Worm (Caenorhabditis elegans): Measurements from ENCODE around the gene C55C3.8.

The C55C3.8 gene

DNA sequence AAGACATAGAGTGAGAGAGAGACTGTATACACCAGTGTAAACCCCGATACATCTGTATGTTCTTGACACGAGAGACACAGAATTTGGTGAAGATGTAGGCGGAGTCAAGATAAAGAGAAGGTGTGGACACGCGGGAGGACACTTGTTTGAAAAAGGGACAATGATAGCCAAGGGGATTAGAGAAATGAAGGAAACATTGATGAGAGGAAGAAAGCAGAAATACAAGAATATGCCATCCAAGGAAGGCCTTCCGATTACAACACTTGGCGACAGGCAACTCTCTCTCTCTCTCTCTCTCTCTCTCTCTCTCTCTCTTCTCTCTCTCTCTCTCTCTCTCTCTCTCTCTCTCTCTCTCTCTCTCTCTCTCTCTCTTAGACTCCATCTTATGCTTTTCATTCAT is 15.8 kb downstream of the C55C3.8 start:
- TF ChIP-seq unc-62 (GFP tag; optimal IDR thresholded peaks at IDR 0.05 in 1 of 2) (peak in 1 of 2 experiments; percentile 46), unc-62 (tag; optimal IDR thresholded peaks at IDR 0.05) (no peak), spr-3 (GFP tag; optimal IDR thresholded peaks at IDR 0.05) (no peak), nhr-25 (tag; optimal IDR thresholded peaks at IDR 0.05; ENCODE audit: borderline replicate concordance, insufficient read depth) (peak; percentile 64), ceh-32 (tag; optimal IDR thresholded peaks at IDR 0.05; ENCODE audit: poor library complexity) (no peak), madf-5 (GFP tag; IDR thresholded peaks at IDR 0.05) (no peak), Y105C5A.15 (GFP tag; IDR thresholded peaks at IDR 0.05) (no peak), nhr-11 (tag; optimal IDR thresholded peaks at IDR 0.05) (no peak), tag-97 (GFP tag; IDR thresholded peaks at IDR 0.05) (no peak), mxl-3 (GFP tag; optimal IDR thresholded peaks at IDR 0.05) (peak; percentile 82), F26F4.8 (GFP tag; conservative IDR thresholded peaks at IDR 0.05) (no peak), lin-29 (GFP tag; IDR thresholded peaks at IDR 0.05) (peak; percentile 41; the same call in 1 of the 2 replicates), daf-19 (GFP tag; conservative IDR thresholded peaks at IDR 0.05) (no peak), nhr-41 (GFP tag; IDR thresholded peaks at IDR 0.05) (no peak), mdl-1 (tag; optimal IDR thresholded peaks at IDR 0.05) (peak; percentile 3 to 8), zip-2 (tag; optimal IDR thresholded peaks at IDR 0.05) (no peak), nhr-111 (GFP tag; optimal IDR thresholded peaks at IDR 0.05) (no peak), dmd-6 (GFP tag; IDR thresholded peaks at IDR 0.05) (no peak), nhr-76 (tag; optimal IDR thresholded peaks at IDR 0.05) (no peak), nhr-48 (tag; optimal IDR thresholded peaks at IDR 0.05) (no peak), T26A8.4 (GFP tag; IDR thresholded peaks at IDR 0.05) (no peak), nhr-28 (tag; optimal IDR thresholded peaks at IDR 0.05) (no peak), nhr-42 (GFP tag; IDR thresholded peaks at IDR 0.05) (no peak)

DNA sequence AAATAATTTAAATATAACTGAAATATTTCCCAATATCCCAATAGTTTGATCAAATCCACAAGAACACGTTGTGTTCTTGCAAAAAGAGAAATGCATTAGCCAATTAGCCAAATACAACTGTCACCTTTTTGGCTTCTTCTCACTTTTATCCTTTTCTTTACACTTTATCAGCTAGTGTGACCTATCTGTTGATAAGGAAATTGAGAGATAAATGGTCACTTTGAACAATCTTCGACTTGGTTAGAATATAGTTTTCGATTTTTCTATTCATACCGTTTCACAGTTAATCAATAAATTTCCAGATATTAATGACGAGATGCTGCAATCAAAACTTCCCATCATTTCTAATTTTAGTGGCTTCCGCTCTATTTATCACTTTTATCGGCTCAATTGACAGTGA is 18.0 kb downstream of the C55C3.8 start, which contains the start of gene C55C3.1:
Gene C55C3.1, plus strand, starts transcription at position 301 of the 400 bp plus-strand sequence.
- no peak for TF ChIP-seq egl-27 (tag; optimal IDR thresholded peaks at IDR 0.05)
- no peak for TF ChIP-seq tra-1 (GFP tag; IDR thresholded peaks at IDR 0.05)
- TF ChIP-seq spr-3 (GFP tag; optimal IDR thresholded peaks at IDR 0.05): no peak
- no peak for TF ChIP-seq lin-38 (GFP tag; IDR thresholded peaks at IDR 0.05)
- no peak for TF ChIP-seq nhr-48 (tag; optimal IDR thresholded peaks at IDR 0.05)
- TF ChIP-seq nhr-25 (tag; optimal IDR thresholded peaks at IDR 0.05; ENCODE audit: borderline replicate concordance, insufficient read depth): no peak
- TF ChIP-seq cey-2 (tag; optimal IDR thresholded peaks at IDR 0.05; ENCODE audit: borderline replicate concordance, insufficient read depth): no peak
- TF ChIP-seq fkh-10 (GFP tag; optimal IDR thresholded peaks at IDR 0.05): no peak
- no peak for TF ChIP-seq unc-62 (GFP tag; optimal IDR thresholded peaks at IDR 0.05 in 1 of 2)
- TF ChIP-seq unc-62 (tag; optimal IDR thresholded peaks at IDR 0.05): no peak
- no peak for TF ChIP-seq ceh-62 (tag; optimal IDR thresholded peaks at IDR 0.05)
- TF ChIP-seq aly-2 (tag; optimal IDR thresholded peaks at IDR 0.05): no peak
- no peak for TF ChIP-seq dpl-1 (GFP tag; optimal IDR thresholded peaks at IDR 0.05)
- no peak for TF ChIP-seq nhr-42 (GFP tag; IDR thresholded peaks at IDR 0.05)
- TF ChIP-seq lin-1 (GFP tag; IDR thresholded peaks at IDR 0.05): no peak
- no peak for TF ChIP-seq zfp-2 (tag; optimal IDR thresholded peaks at IDR 0.05)
- no peak for TF ChIP-seq F44E2.7 (GFP tag; IDR thresholded peaks at IDR 0.05)
- TF ChIP-seq skn-1 (tag; optimal IDR thresholded peaks at IDR 0.05): no peak
- TF ChIP-seq daf-19 (GFP tag; conservative IDR thresholded peaks at IDR 0.05): no peak

DNA sequence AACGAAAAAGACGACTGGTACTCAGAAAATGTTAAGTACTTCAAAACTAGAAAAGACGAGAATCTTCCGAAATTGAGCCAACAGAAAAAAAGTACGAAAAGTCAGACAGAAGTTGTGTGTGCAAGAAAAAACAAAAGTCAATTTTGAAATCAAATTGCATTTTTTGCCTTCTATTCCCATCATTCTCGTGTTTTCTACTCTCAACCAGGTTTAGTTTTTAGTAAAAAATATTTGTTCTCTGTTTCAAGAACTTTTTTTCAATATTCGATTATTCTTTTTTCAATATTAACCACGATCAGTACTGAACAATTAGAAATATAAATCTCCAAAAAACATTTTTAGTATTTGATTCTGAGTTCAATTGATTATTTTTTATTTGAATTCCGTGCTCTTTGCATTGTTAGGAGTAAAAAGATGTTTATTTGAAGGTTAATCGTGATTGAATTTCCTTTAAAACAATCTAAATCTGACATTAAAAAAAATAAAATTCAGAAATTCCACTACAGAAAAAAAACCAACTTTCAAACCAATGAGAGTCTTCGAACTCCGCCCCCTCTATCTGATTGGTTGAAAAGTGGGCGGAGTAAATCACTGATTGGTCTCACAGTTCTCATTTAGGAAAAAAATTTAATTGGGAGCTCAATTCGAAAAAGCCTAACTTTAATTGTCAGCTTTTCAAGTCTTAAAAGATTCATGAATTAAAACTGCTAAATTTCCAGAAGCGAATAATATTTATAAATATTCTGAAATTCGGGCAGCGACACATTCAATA is 24.7 kb downstream of the C55C3.8 start:
- no peak for TF ChIP-seq tra-1 (GFP tag; IDR thresholded peaks at IDR 0.05)
- no peak for TF ChIP-seq ztf-7 (tag; optimal IDR thresholded peaks at IDR 0.05)
- TF ChIP-seq F49E8.2 (tag; optimal IDR thresholded peaks at IDR 0.05; ENCODE audit: borderline replicate concordance): no peak
- no peak for TF ChIP-seq arid-1 (GFP tag; conservative IDR thresholded peaks at IDR 0.05)
- no peak for TF ChIP-seq mxl-2 (GFP tag; conservative IDR thresholded peaks at IDR 0.05)
- no peak for TF ChIP-seq snpc-1.2 (GFP tag; IDR thresholded peaks at IDR 0.05)
- peak; percentile 33 for TF ChIP-seq fkh-10 (GFP tag; optimal IDR thresholded peaks at IDR 0.05)
- peak in 1 of 2 experiments; percentile 58 for TF ChIP-seq unc-62 (GFP tag; optimal IDR thresholded peaks at IDR 0.05 in 1 of 2)
- TF ChIP-seq unc-62 (tag; optimal IDR thresholded peaks at IDR 0.05): no peak
- TF ChIP-seq aha-1 (tag): peak; percentile 55
